Worm (Caenorhabditis elegans) whole organism, midembryonic: Measurements from ENCODE around the gene chl-1.

ENCODE experiments used
- cog-1 ChIP-seq: sonication (generic microtip); optimal IDR thresholded peaks from 2 replicates; lab custom pipeline; 2016; ENCODE audit warnings: missing genetic modification characterization, missing compliant biosample characterization
- flt-1 ChIP-seq: fragments of 200-800 bp; sonication (Bioruptor generic); IDR thresholded peaks from 2 replicates; pipeline ENCODE4 v1.3.6; 2022; ENCODE audit warnings: missing genetic modification characterization, missing compliant biosample characterization
- med-1 ChIP-seq: sonication (generic microtip); optimal IDR thresholded peaks from 2 replicates; lab custom pipeline; 2017; ENCODE audit warnings: missing genetic modification characterization, mild to moderate bottlenecking, missing compliant biosample characterization, antibody characterized with exemption, missing genetic modification reagents; ENCODE audit not compliant: insufficient read depth
- ztf-23 ChIP-seq: fragments of 200-800 bp; sonication (Bioruptor generic); IDR thresholded peaks from 2 replicates; pipeline ENCODE4 v1.3.6; 2022; ENCODE audit warnings: missing genetic modification reagents, missing genetic modification characterization, missing compliant biosample characterization

- TF ChIP-seq cog-1 (tag; lab: Kevin White, UChicago) (no peak), med-1 (GFP tag; lab: Kevin White, UChicago) (no peak), flt-1 (GFP tag; lab: Robert Waterston, UW) (no peak), ztf-23 (GFP tag; lab: Robert Waterston, UW) (no peak)
Observed at ce11 chrIII:10415822-10416221, 10.8 kb upstream of the chl-1 start, which contains the start of gene ymel-1.
